Worm (Caenorhabditis elegans) whole organism, mixed stage, embryonic: ENCODE results near the gene srj-7.

Experiments used
- bed-3 ChIP-seq: fragments of 200-800 bp; sonication (Bioruptor generic); optimal IDR thresholded peaks from 3 replicates; lab custom pipeline; 2018; ENCODE audit warnings: mild to moderate bottlenecking, missing genetic modification characterization, moderate library complexity, missing compliant biosample characterization
- elt-1 ChIP-seq: sonication (generic microtip); optimal IDR thresholded peaks from 2 replicates; lab custom pipeline; 2017; ENCODE audit warnings: missing genetic modification characterization, mild to moderate bottlenecking, missing compliant biosample characterization, antibody characterized with exemption, moderate library complexity, borderline replicate concordance; ENCODE audit not compliant: insufficient read depth
- elt-3 ChIP-seq: fragments of 150-350 bp; optimal IDR thresholded peaks from 2 replicates; lab custom pipeline; 2014; ENCODE audit warnings: missing biosample characterization, missing genetic modification characterization
- mab-5 ChIP-seq: fragments of 150-350 bp; optimal IDR thresholded peaks from 2 replicates; lab custom pipeline; 2014; ENCODE audit warnings: missing biosample characterization, missing genetic modification characterization
- nhr-12 ChIP-seq: fragments of 150-350 bp; optimal IDR thresholded peaks from 2 replicates; lab custom pipeline; 2014; ENCODE audit warnings: missing biosample characterization, missing genetic modification characterization
- nhr-237 ChIP-seq: fragments of 150-350 bp; optimal IDR thresholded peaks from 2 replicates; lab custom pipeline; 2014; ENCODE audit warnings: missing biosample characterization, missing genetic modification characterization
- nhr-28 ChIP-seq: fragments of 150-350 bp; optimal IDR thresholded peaks from 2 replicates; lab custom pipeline; 2014; ENCODE audit warnings: missing biosample characterization, missing genetic modification characterization
- pha-4 ChIP-seq: fragments of 150-350 bp; optimal IDR thresholded peaks from 2 replicates; lab custom pipeline; 2018; ENCODE audit warnings: missing biosample characterization, missing genetic modification reagents, missing genetic modification characterization
- snpc-4 ChIP-seq: fragments of 150-350 bp; optimal IDR thresholded peaks from 2 replicates; lab custom pipeline; 2014; ENCODE audit warnings: missing biosample characterization, missing genetic modification characterization
- unc-39 ChIP-seq: fragments of 150-350 bp; optimal IDR thresholded peaks from 2 replicates; lab custom pipeline; 2014; ENCODE audit warnings: missing biosample characterization, missing genetic modification characterization
- unc-62 ChIP-seq: fragments of 150-350 bp; optimal IDR thresholded peaks from 2 replicates; lab custom pipeline; 2014; ENCODE audit warnings: missing biosample characterization, missing genetic modification reagents, missing genetic modification characterization

DNA sequence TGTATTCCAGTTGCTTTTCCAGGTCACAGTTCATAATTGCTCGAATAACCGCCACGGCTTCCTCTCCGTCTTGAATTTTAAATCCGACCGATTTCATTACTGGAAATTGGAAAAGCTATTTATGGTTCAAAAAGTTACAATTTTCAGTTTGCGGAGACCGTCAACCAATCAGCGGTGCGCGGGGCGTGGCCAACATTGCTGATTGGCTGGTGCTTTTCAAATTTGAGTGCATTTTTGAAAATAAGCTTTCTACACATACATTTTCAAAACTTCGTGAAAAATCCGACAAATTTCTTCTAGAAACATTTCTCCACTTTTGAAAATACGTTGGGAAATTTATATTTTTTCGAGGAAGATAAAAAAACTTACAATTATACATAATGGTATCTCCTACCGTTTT, 49.0 kb upstream of the srj-7 start:
- TF ChIP-seq pha-4 (tag; lab: Kevin White, UChicago) (no peak), nhr-237 (no peak), snpc-4 (tag; lab: Kevin White, UChicago) (no peak), elt-3 (tag; lab: Kevin White, UChicago) (no peak), unc-39 (tag; lab: Kevin White, UChicago) (no peak), unc-62 (GFP tag; lab: Kevin White, UChicago) (no peak), nhr-28 (tag; lab: Kevin White, UChicago) (no peak), nhr-12 (tag; lab: Kevin White, UChicago) (no peak), mab-5 (tag; lab: Kevin White, UChicago) (no peak), elt-1 (no peak), bed-3 (GFP tag; lab: Kevin White, UChicago) (no peak)
